Worm (Caenorhabditis elegans) whole organism, mixed stage, embryonic: ENCODE data around the gene slcr-46.1.
A peak's percentile ranks its signal among the peaks of the same experiment; 100 is the strongest.

Experiments used
- elt-1 ChIP-seq: sonication (generic microtip); optimal IDR thresholded peaks from 2 replicates; lab custom pipeline; 2017; ENCODE audit warnings: missing genetic modification characterization, mild to moderate bottlenecking, missing compliant biosample characterization, antibody characterized with exemption, moderate library complexity, borderline replicate concordance; ENCODE audit not compliant: insufficient read depth
- flh-1 ChIP-seq: fragments of 200-800 bp; sonication (Bioruptor generic); optimal IDR thresholded peaks from 2 replicates; lab custom pipeline; 2018; ENCODE audit warnings: mild to moderate bottlenecking, missing genetic modification characterization, moderate library complexity, missing compliant biosample characterization
- nhr-237 ChIP-seq: fragments of 150-350 bp; optimal IDR thresholded peaks from 2 replicates; lab custom pipeline; 2014; ENCODE audit warnings: missing biosample characterization, missing genetic modification characterization
- nhr-28 ChIP-seq: fragments of 150-350 bp; optimal IDR thresholded peaks from 2 replicates; lab custom pipeline; 2014; ENCODE audit warnings: missing biosample characterization, missing genetic modification characterization
- pha-4 ChIP-seq: fragments of 150-350 bp; optimal IDR thresholded peaks from 2 replicates; lab custom pipeline; 2018; ENCODE audit warnings: missing biosample characterization, missing genetic modification reagents, missing genetic modification characterization
- unc-62 ChIP-seq: fragments of 150-350 bp; optimal IDR thresholded peaks from 2 replicates; lab custom pipeline; 2014; ENCODE audit warnings: missing biosample characterization, missing genetic modification reagents, missing genetic modification characterization

DNA sequence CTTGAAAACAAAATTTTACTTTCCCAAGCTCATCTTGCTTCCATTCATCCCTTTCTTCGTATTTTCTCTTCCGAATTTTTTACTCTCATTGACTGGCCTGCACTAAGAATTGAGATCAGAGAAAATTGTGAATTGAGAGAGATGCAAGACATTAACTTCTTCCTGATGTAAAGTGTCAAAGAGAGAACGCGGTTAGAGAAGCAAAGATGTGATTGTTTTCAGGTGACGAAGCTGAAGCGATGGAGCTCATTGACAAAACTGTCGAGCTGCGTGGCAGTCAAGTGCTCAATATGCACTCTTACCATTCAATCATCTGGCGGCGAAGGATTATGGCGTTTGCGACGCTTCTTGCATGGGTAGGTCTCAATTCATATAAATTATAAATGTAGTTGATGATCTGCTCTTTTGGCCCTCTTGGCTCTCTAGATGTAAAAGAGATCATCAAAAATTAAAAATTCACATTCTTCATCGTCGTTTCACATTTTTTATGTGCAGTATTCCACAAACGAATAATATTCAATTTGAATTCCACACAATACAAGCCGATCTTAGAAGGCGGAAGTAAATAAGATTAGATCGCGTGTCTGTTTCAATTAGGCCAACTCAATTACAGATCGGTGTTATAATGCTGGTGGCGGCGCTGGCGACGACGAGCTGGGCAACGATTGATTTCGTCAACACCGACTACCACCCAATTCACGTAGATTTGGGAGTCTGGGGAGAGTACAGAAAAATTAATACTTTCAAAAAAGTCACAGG is 3.2 kb upstream of the slcr-46.1 start:
- TF ChIP-seq unc-62 (GFP tag; lab: Kevin White, UChicago) (peak; percentile 45), nhr-28 (tag; lab: Kevin White, UChicago) (no peak), flh-1 (GFP tag; lab: Kevin White, UChicago) (no peak), pha-4 (no peak), nhr-237 (tag; lab: Kevin White, UChicago) (no peak), elt-1 (tag; lab: Kevin White, UChicago) (no peak)
